Worm (Caenorhabditis elegans): ENCODE results near the gene ife-1.

Gene ife-1

ce11 chrIII:13342079-13342734 lies 1.0 kb upstream of the ife-1 start, which contains the start of gene dro-1:
dro-1 (plus strand) TSS chrIII:13342684.
- TF ChIP-seq elt-3 (tag; optimal IDR thresholded peaks at IDR 0.05): no peak
- no peak for TF ChIP-seq mep-1 (tag; optimal IDR thresholded peaks at IDR 0.05)
- no peak for TF ChIP-seq mls-2 (tag; optimal IDR thresholded peaks at IDR 0.05)

DNA sequence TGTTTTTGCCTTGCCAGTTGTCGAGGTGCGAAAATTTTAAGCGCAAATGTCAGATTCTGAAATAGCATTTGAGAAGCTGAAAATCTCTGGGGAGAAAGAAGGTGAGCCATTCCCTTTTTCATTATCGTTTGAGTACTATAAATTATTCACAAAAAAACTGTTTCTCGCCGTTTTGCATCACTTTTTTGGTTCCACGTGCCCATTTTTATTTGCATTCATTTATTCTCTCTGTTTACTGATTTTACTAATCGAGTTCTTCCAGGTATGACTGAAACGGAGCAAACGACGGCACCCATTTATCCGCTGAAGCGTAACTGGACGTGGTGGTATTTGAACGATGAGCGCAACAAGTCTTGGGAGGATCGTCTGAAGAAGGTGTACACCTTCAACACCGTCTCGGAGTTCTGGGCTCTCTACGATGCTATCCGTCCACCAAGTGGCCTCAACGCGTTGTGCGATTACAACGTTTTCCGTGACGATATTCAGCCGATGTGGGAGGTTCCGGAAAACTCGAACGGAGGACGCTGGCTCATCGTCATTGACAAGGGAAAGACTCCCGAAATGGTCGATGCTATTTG lies 434 bp downstream of the ife-1 start:
- TF ChIP-seq tbx-8 (GFP tag; optimal IDR thresholded peaks at IDR 0.05) (no peak), nhr-28 (tag; optimal IDR thresholded peaks at IDR 0.05) (no peak), elt-3 (tag; optimal IDR thresholded peaks at IDR 0.05) (no peak), bed-3 (GFP tag; optimal IDR thresholded peaks at IDR 0.05) (no peak), ceh-39 (tag; optimal IDR thresholded peaks at IDR 0.05) (no peak), mab-5 (tag; optimal IDR thresholded peaks at IDR 0.05) (no peak), nhr-76 (tag; optimal IDR thresholded peaks at IDR 0.05) (no peak), ceh-83 (GFP tag; optimal IDR thresholded peaks at IDR 0.05) (no peak), unc-62 (GFP tag; optimal IDR thresholded peaks at IDR 0.05) (no peak), M03D4.4 (tag; optimal IDR thresholded peaks at IDR 0.05) (no peak), pha-4 (tag; optimal IDR thresholded peaks at IDR 0.05) (no peak), nhr-12 (tag; optimal IDR thresholded peaks at IDR 0.05) (no peak), snpc-4 (tag; optimal IDR thresholded peaks at IDR 0.05) (no peak)

ce11 chrIII:13344538-13345136 lies 1.4 kb downstream of the ife-1 start, which contains the start of gene acaa-2:
acaa-2 (plus strand) TSS chrIII:13344937.
- peak; percentile 5 for TF ChIP-seq nhr-237 (tag; optimal IDR thresholded peaks at IDR 0.05)
- no peak for TF ChIP-seq lsy-2 (tag; optimal IDR thresholded peaks at IDR 0.05)
- TF ChIP-seq snpc-4 (tag; optimal IDR thresholded peaks at IDR 0.05): no peak
- TF ChIP-seq flh-1 (GFP tag; optimal IDR thresholded peaks at IDR 0.05): no peak
- no peak for TF ChIP-seq nhr-76 (tag; optimal IDR thresholded peaks at IDR 0.05)
- TF ChIP-seq nhr-28 (tag; optimal IDR thresholded peaks at IDR 0.05): peak; percentile 16
- no peak for TF ChIP-seq bed-3 (GFP tag; optimal IDR thresholded peaks at IDR 0.05)

DNA sequence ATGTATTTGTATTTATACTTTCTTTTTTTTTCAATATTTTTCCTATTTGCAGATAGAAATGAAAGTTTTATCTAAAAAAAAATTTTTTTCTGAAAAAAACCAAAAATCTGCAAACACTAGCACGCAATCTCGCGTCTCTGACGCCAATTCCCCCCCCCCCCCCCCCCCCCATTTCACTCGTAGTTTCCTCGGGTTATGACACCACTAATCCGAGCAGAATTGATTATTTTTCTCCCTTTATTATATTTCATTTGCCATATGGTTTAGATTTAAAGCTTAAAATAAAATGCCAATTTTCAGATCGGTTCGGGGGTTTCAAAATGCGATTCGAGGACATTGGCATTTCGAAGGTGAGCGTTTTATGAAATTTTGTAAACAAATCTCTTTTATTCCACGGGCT lies 3.6 kb downstream of the ife-1 start, which contains the start of gene mtm-6:
TSS of gene mtm-6 (plus strand) at position 301 of the 400 bp plus-strand sequence.
- TF ChIP-seq blmp-1 (tag; optimal IDR thresholded peaks at IDR 0.05) (no peak), hlh-1 (tag; optimal IDR thresholded peaks at IDR 0.05) (no peak), bed-3 (GFP tag; optimal IDR thresholded peaks at IDR 0.05) (no peak)

- TF ChIP-seq ces-1 (GFP tag; optimal IDR thresholded peaks at IDR 0.05): peak; percentile 3
- TF ChIP-seq zip-8 (tag; optimal IDR thresholded peaks at IDR 0.05): no peak
Measured at ce11 chrIII:13347782-13348327, 4.6 kb downstream of the ife-1 start.

DNA sequence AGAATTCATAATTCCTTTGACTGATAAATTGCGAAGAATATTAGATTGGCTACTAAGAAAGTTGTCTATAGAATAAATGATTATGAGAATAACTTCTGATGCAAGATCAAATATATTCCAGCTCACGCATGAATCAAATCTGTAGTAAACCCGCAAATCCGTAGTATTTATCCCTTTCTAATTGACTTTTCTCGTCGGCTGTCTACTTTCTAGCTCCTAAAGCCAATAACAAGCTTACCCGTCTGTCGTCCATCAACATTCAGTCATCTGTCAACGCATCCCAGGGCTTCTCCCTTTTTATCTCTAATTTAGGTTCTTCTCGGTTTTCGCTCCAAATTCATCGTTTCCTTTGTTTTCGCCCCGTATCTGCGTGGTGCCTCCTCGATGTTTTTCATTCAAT lies 5.7 kb downstream of the ife-1 start:
- TF ChIP-seq ces-1 (GFP tag; optimal IDR thresholded peaks at IDR 0.05): peak; percentile 91
- peak; percentile 25 for TF ChIP-seq unc-62 (GFP tag; optimal IDR thresholded peaks at IDR 0.05)
- no peak for TF ChIP-seq ceh-43 (GFP tag; optimal IDR thresholded peaks at IDR 0.05)

- TF ChIP-seq lin-32 (GFP tag; optimal IDR thresholded peaks at IDR 0.05): no peak
- no peak for TF ChIP-seq ham-2 (GFP tag; optimal IDR thresholded peaks at IDR 0.05)
- peak; percentile 26 for TF ChIP-seq ces-1 (GFP tag; optimal IDR thresholded peaks at IDR 0.05)
- no peak for TF ChIP-seq nhr-237 (tag; optimal IDR thresholded peaks at IDR 0.05)
- no peak for TF ChIP-seq nhr-2 (tag; optimal IDR thresholded peaks at IDR 0.05)
Measured at ce11 chrIII:13350964-13351363, 7.7 kb downstream of the ife-1 start.
